Fruit fly (Drosophila melanogaster) S2 (cell line): ENCODE results near the gene CG15561.

Experiments
- CG8478 ChIP-seq: fragments of >200 bp; optimal IDR thresholded peaks from 2 replicates; lab custom pipeline; 2018
- CTCF ChIP-seq, 2 experiments: fragments of >200 bp; optimal IDR thresholded peaks; 2 replicates each; lab custom pipeline; 2018

dm6 chr3R:31194627-31195026 lies 21.1 kb downstream of the CG15561 start:
- TF ChIP-seq CG8478 (lab: Kevin White, UChicago) (no peak), CTCF (optimal IDR thresholded peaks at IDR 0.05; lab: Kevin White, UChicago) (no peak)
